Worm (Caenorhabditis elegans) whole organism, late embryonic: ENCODE measurements around the gene srg-10.

Experiments
- ceh-18 ChIP-seq: sonication (generic microtip); optimal IDR thresholded peaks from 2 replicates; lab custom pipeline; 2016; ENCODE audit warnings: missing genetic modification characterization, missing compliant biosample characterization
- sox-4 ChIP-seq: sonication (generic microtip); optimal IDR thresholded peaks from 2 replicates; lab custom pipeline; 2017; ENCODE audit warnings: mild to moderate bottlenecking, missing genetic modification characterization, inconsistent platforms, missing compliant biosample characterization
- unc-42 ChIP-seq: sonication (generic microtip); optimal IDR thresholded peaks from 2 replicates; lab custom pipeline; 2016; ENCODE audit warnings: missing genotype, missing genetic modification characterization, missing compliant biosample characterization

Gene srg-10

ce11 chrIII:4723922-4724321 is 46.4 kb downstream of the srg-10 start:
- TF ChIP-seq ceh-18 (tag; lab: Kevin White, UChicago) (peak; percentile 14), sox-4 (tag; lab: Kevin White, UChicago) (no peak), unc-42 (peak; percentile 17)
